Fruit fly (Drosophila melanogaster): ENCODE measurements around the gene meigo.

meigo gene

DNA sequence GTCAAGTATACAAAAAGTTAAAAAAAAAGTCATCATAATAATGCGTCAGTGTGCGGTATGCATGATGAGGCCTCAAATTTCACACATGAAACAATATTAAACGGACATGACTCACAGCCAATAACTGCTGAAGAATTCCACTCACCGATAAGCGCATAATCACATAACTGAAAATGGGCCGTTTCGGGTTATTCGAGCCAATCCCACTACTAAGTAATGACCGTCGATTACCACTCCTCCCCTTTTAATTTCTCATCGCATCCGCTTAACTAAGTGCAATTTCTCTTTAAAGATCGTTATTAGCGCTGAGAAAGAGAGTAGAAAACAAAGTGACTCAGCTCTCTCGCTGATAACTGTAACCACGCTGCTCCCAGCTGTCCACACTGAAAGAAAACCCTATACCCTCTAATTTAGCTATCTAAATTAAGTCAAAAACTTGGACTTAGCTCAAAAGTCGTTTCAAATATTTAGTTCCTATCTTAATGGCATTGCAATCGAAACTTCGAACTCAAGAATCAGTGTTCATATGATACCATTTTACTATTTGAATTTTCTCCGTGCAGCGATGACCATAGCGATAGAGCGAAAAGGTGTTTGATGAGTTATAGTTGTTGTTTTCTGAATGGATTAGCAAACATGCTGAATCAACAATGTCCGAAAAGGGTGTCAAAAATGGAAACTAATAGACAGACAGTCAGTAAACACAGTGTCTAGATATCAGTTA lies 25.2 kb upstream of the meigo start (continued):
- TF ChIP-seq CG8319 (GFP tag; optimal IDR thresholded peaks at IDR 0.05) (peak; percentile 28), acj6 (GFP tag; optimal IDR thresholded peaks at IDR 0.05) (peak; percentile 76), Gug (GFP tag; IDR thresholded peaks at IDR 0.05) (peak; percentile 67), achi (GFP tag; optimal IDR thresholded peaks at IDR 0.05) (peak; percentile 75), CG8632 (GFP tag; optimal IDR thresholded peaks at IDR 0.05) (peak; percentile 62), CG6163 (GFP tag; IDR thresholded peaks at IDR 0.05) (peak; percentile 92), CG3032 (tag; optimal IDR thresholded peaks at IDR 0.05) (peak; percentile 63), CG15336 (GFP tag; IDR thresholded peaks at IDR 0.05) (peak; percentile 93), Sox14 (GFP tag; optimal IDR thresholded peaks at IDR 0.05) (peak; percentile 72), cyc (GFP tag; optimal IDR thresholded peaks at IDR 0.05) (peak; percentile 70), eg (GFP tag; IDR thresholded peaks at IDR 0.05) (peak; percentile 89), Eip93F (GFP tag; optimal IDR thresholded peaks at IDR 0.05) (no peak), net (GFP tag; optimal IDR thresholded peaks at IDR 0.05) (peak; percentile 78), Smox (GFP tag; optimal IDR thresholded peaks at IDR 0.05) (no peak)

dm6 chr3R:21116057-21116456 lies 22.0 kb upstream of the meigo start, which contains the start of gene ppan:
ppan (plus strand) TSS chr3R:21116254.
- TF ChIP-seq achi (GFP tag; optimal IDR thresholded peaks at IDR 0.05): no peak
- TF ChIP-seq CG32006 (GFP tag; optimal IDR thresholded peaks at IDR 0.05): no peak
- no peak for TF ChIP-seq CG6792 (GFP tag; optimal IDR thresholded peaks at IDR 0.05)
- TF ChIP-seq Sox14 (GFP tag; optimal IDR thresholded peaks at IDR 0.05): peak; percentile 47
- TF ChIP-seq fd85E (GFP tag; optimal IDR thresholded peaks at IDR 0.05): no peak
- no peak for TF ChIP-seq Ets96B (tag; optimal IDR thresholded peaks at IDR 0.05)
- peak; percentile 0 for TF ChIP-seq esn (GFP tag; optimal IDR thresholded peaks at IDR 0.05)
- TF ChIP-seq CG6276 (GFP tag; optimal IDR thresholded peaks at IDR 0.05): no peak
- no peak for TF ChIP-seq CG3919 (GFP tag; optimal IDR thresholded peaks at IDR 0.05)
- no peak for TF ChIP-seq Blimp-1 (GFP tag; optimal IDR thresholded peaks at IDR 0.05)
- TF ChIP-seq Eip78C (GFP tag): peak; percentile 44
- no peak for TF ChIP-seq Hr38 (GFP tag; optimal IDR thresholded peaks at IDR 0.05)
- TF ChIP-seq Hr4 (GFP tag; optimal IDR thresholded peaks at IDR 0.05): no peak
- no peak for TF ChIP-seq Eip93F (GFP tag; optimal IDR thresholded peaks at IDR 0.05)
- no peak for TF ChIP-seq Met (GFP tag; optimal IDR thresholded peaks at IDR 0.05)
- TF ChIP-seq Smox (GFP tag; optimal IDR thresholded peaks at IDR 0.05): no peak
- no peak for TF ChIP-seq CG16779 (tag; optimal IDR thresholded peaks at IDR 0.05)
- peak; percentile 24 for TF ChIP-seq dsx (GFP tag; optimal IDR thresholded peaks at IDR 0.05; ENCODE audit: poor library complexity, severe bottlenecking)
- no peak for TF ChIP-seq CG31627 (GFP tag; optimal IDR thresholded peaks at IDR 0.05)
- TF ChIP-seq CG11902 (GFP tag; optimal IDR thresholded peaks at IDR 0.05): no peak
- TF ChIP-seq Sox102F (GFP tag; optimal IDR thresholded peaks at IDR 0.05): no peak

DNA sequence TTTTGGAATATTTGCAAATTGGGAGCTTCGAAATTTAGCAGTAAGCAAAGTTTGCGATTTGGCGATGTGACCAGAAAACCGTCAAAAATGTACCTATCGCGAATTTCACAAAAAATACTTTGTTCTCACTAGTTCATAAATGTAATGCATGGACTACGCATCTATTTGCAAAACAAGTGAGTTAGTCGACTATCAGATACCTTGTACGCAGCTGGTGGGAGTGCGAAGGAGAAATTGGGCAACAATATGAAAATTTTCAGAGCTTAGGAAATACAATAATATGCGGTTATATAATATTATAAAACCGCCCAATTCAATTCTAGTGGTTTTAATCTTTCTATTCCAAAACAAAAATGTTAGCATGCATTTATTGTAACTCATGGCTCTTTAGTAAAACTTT lies 19.3 kb upstream of the meigo start, which contains the start of gene Bdbt:
Bdbt (minus strand) TSS at position 73 of the 400 bp plus-strand sequence.
- TF ChIP-seq Ets96B (tag; optimal IDR thresholded peaks at IDR 0.05): no peak
- no peak for TF ChIP-seq achi (GFP tag; optimal IDR thresholded peaks at IDR 0.05)
- no peak for TF ChIP-seq CG8119 (GFP tag; IDR thresholded peaks at IDR 0.05)
- TF ChIP-seq CG8319 (GFP tag; optimal IDR thresholded peaks at IDR 0.05): no peak
- TF ChIP-seq dsx (GFP tag; optimal IDR thresholded peaks at IDR 0.05; ENCODE audit: poor library complexity, severe bottlenecking): peak; percentile 0
- TF ChIP-seq salr (GFP tag; optimal IDR thresholded peaks at IDR 0.05): no peak
- TF ChIP-seq fd59A (GFP tag; optimal IDR thresholded peaks at IDR 0.05): no peak
- no peak for TF ChIP-seq CG6808 (GFP tag; optimal IDR thresholded peaks at IDR 0.05)
- peak; percentile 43 for TF ChIP-seq Sox14 (GFP tag; optimal IDR thresholded peaks at IDR 0.05)
- TF ChIP-seq Eip78C (GFP tag): peak; percentile 85
- TF ChIP-seq CG10669 (GFP tag; optimal IDR thresholded peaks at IDR 0.05): no peak
- TF ChIP-seq CG31627 (GFP tag; optimal IDR thresholded peaks at IDR 0.05): peak; percentile 68
- TF ChIP-seq OdsH (GFP tag; optimal IDR thresholded peaks at IDR 0.05): no peak
- no peak for TF ChIP-seq fd85E (GFP tag; optimal IDR thresholded peaks at IDR 0.05)
- TF ChIP-seq CG16779 (tag; optimal IDR thresholded peaks at IDR 0.05): no peak
- peak; percentile 54; the same call in 2 of the 3 replicates for TF ChIP-seq CG6163 (GFP tag; IDR thresholded peaks at IDR 0.05)
- peak; percentile 57 for TF ChIP-seq Hr39 (GFP tag; optimal IDR thresholded peaks at IDR 0.05)
- no peak for TF ChIP-seq eg (GFP tag; IDR thresholded peaks at IDR 0.05)
- no peak for TF ChIP-seq CG6276 (GFP tag; optimal IDR thresholded peaks at IDR 0.05)
- no peak for TF ChIP-seq CG6854 (GFP tag; optimal IDR thresholded peaks at IDR 0.05)
- TF ChIP-seq Hr4 (GFP tag; optimal IDR thresholded peaks at IDR 0.05): no peak
- no peak for TF ChIP-seq CG34406 (GFP tag; optimal IDR thresholded peaks at IDR 0.05)
- TF ChIP-seq lz (GFP tag; optimal IDR thresholded peaks at IDR 0.05): peak; percentile 53
- no peak for TF ChIP-seq CG11902 (GFP tag; optimal IDR thresholded peaks at IDR 0.05)
- TF ChIP-seq CG9139 (GFP tag; optimal IDR thresholded peaks at IDR 0.05): no peak
- TF ChIP-seq spab (GFP tag; optimal IDR thresholded peaks at IDR 0.05): no peak
- TF ChIP-seq acj6 (GFP tag; optimal IDR thresholded peaks at IDR 0.05): no peak
- TF ChIP-seq topi (GFP tag; optimal IDR thresholded peaks at IDR 0.05): no peak
- TF ChIP-seq CG3919 (GFP tag; optimal IDR thresholded peaks at IDR 0.05): no peak
- TF ChIP-seq Eip75B (GFP tag; optimal IDR thresholded peaks at IDR 0.05): no peak

All from whole organism, prepupa.